Fruit fly (Drosophila melanogaster) whole organism, embryonic: Measurements from ENCODE around the gene Tlk.
A peak's percentile ranks its signal among the peaks of the same experiment; 100 is the strongest.

Experiments used
- Atf3 ChIP-seq: fragments of 200-800 bp; sonication (Bioruptor generic); optimal IDR thresholded peaks from 3 replicates; lab custom pipeline; 2016; ENCODE audit warnings: missing biosample characterization, missing genetic modification characterization
- CG10267 ChIP-seq: fragments of 200-800 bp; sonication (Bioruptor generic); optimal IDR thresholded peaks from 2 replicates; lab custom pipeline; 2018; ENCODE audit warnings: missing biosample characterization, mild to moderate bottlenecking, missing genetic modification characterization, moderate library complexity
- CG11085 ChIP-seq: fragments of 200-800 bp; sonication (Bioruptor generic); IDR thresholded peaks from 2 replicates; pipeline ENCODE4 v1.3.6; 2022; ENCODE audit warnings: missing biosample characterization, missing genetic modification characterization
- CG12071 ChIP-seq: fragments of 200-800 bp; sonication (Bioruptor generic); optimal IDR thresholded peaks from 3 replicates; lab custom pipeline; 2018; ENCODE audit warnings: missing biosample characterization, mild to moderate bottlenecking, missing genetic modification characterization
- CG12236 ChIP-seq: fragments of 200-800 bp; sonication (Bioruptor generic); optimal IDR thresholded peaks from 2 replicates; lab custom pipeline; 2016; ENCODE audit warnings: missing biosample characterization, missing genetic modification characterization
- CG12659 ChIP-seq: fragments of 200-800 bp; sonication (Bioruptor generic); optimal IDR thresholded peaks from 3 replicates; lab custom pipeline; 2017; ENCODE audit warnings: mild to moderate bottlenecking, missing biosample characterization, missing genetic modification reagents, missing genetic modification characterization
- CG1603 ChIP-seq: fragments of 200-800 bp; sonication (Bioruptor generic); optimal IDR thresholded peaks from 2 replicates; lab custom pipeline; 2019; ENCODE audit warnings: missing biosample characterization, mild to moderate bottlenecking, missing genetic modification characterization, moderate library complexity
- CG16815 ChIP-seq: fragments of 200-800 bp; sonication (Bioruptor generic); optimal IDR thresholded peaks from 3 replicates; lab custom pipeline; 2017; ENCODE audit warnings: missing biosample characterization, mild to moderate bottlenecking, missing genetic modification characterization
- CG18262 ChIP-seq: fragments of 200-800 bp; optimal IDR thresholded peaks from 3 replicates; lab custom pipeline; 2019; ENCODE audit warnings: missing biosample characterization, mild to moderate bottlenecking, missing genetic modification characterization, moderate library complexity
- CG2199 ChIP-seq: fragments of 200-800 bp; sonication (Bioruptor generic); IDR thresholded peaks from 3 replicates; pipeline ENCODE4 v1.3.6; 2022; ENCODE audit warnings: missing biosample characterization, missing genetic modification characterization
- CG2889 ChIP-seq: fragments of 200-800 bp; sonication (Bioruptor generic); IDR thresholded peaks from 3 replicates; pipeline ENCODE4 v1.3.6; 2022; ENCODE audit warnings: missing biosample characterization, missing genetic modification characterization
- CG31224 ChIP-seq: fragments of 200-800 bp; sonication (Bioruptor generic); IDR thresholded peaks from 2 replicates; pipeline ENCODE4 v1.3.6; 2022; ENCODE audit warnings: missing biosample characterization, missing genetic modification characterization
- CG4360 ChIP-seq: fragments of 200-800 bp; sonication (Bioruptor generic); IDR thresholded peaks from 2 replicates; pipeline ENCODE4 v1.3.6; 2022; ENCODE audit warnings: missing biosample characterization, missing genetic modification characterization
- CG4820 ChIP-seq: fragments of 200-800 bp; sonication (Bioruptor generic); optimal IDR thresholded peaks from 3 replicates; lab custom pipeline; 2016; ENCODE audit warnings: missing biosample characterization, missing genetic modification characterization
- CG5180 ChIP-seq: fragments of 200-800 bp; sonication (Bioruptor generic); optimal IDR thresholded peaks from 3 replicates; lab custom pipeline; 2017; ENCODE audit warnings: missing biosample characterization, missing genetic modification characterization, mild to moderate bottlenecking, moderate library complexity, missing genetic modification reagents
- CG7839 ChIP-seq: fragments of 200-800 bp; sonication (Bioruptor generic); optimal IDR thresholded peaks from 3 replicates; lab custom pipeline; 2018; ENCODE audit warnings: missing biosample characterization, mild to moderate bottlenecking, missing genetic modification characterization, moderate library complexity
- CG8944 ChIP-seq: fragments of 200-800 bp; sonication (Bioruptor generic); optimal IDR thresholded peaks from 3 replicates; lab custom pipeline; 2016; ENCODE audit warnings: missing biosample characterization, missing genetic modification characterization
- CG9437 ChIP-seq: fragments of 200-800 bp; sonication (Bioruptor generic); optimal IDR thresholded peaks from 2 replicates; lab custom pipeline; 2018; ENCODE audit warnings: missing biosample characterization, mild to moderate bottlenecking, missing genetic modification characterization
- CG9609 ChIP-seq: fragments of 200-800 bp; sonication (Bioruptor generic); optimal IDR thresholded peaks from 3 replicates; lab custom pipeline; 2016; ENCODE audit warnings: missing biosample characterization, missing genetic modification characterization
- Dip2 ChIP-seq: fragments of 200-800 bp; sonication (Bioruptor generic); IDR thresholded peaks from 2 replicates; pipeline ENCODE4 v1.3.6; 2022; ENCODE audit warnings: missing biosample characterization, missing genetic modification characterization
- Hmr ChIP-seq: fragments of 200-800 bp; sonication (Bioruptor generic); optimal IDR thresholded peaks from 3 replicates; lab custom pipeline; 2017; ENCODE audit warnings: mild to moderate bottlenecking, missing biosample characterization, missing genetic modification reagents, missing genetic modification characterization
- Max ChIP-seq: fragments of 200-800 bp; sonication (Bioruptor generic); optimal IDR thresholded peaks from 2 replicates; lab custom pipeline; 2016; ENCODE audit warnings: missing biosample characterization, mild to moderate bottlenecking, missing genetic modification characterization
- Neu2 ChIP-seq: fragments of 200-800 bp; sonication (Bioruptor generic); optimal IDR thresholded peaks from 3 replicates; lab custom pipeline; 2016; ENCODE audit warnings: missing biosample characterization, missing genetic modification characterization, borderline replicate concordance
- Optix ChIP-seq: fragments of 200-800 bp; sonication (Bioruptor generic); IDR thresholded peaks from 3 replicates; pipeline ENCODE4 v1.3.6; 2022; ENCODE audit warnings: missing biosample characterization, missing genetic modification characterization
- Ptx1 ChIP-seq: fragments of 200-800 bp; sonication (Bioruptor generic); IDR thresholded peaks from 2 replicates; pipeline ENCODE4 v1.3.6; 2022; ENCODE audit warnings: missing biosample characterization, missing genetic modification characterization
- Ravus ChIP-seq: fragments of 200-800 bp; sonication (Bioruptor generic); IDR thresholded peaks from 2 replicates; pipeline ENCODE4 v1.3.6; 2022; ENCODE audit warnings: missing biosample characterization, missing genetic modification characterization
- Side ChIP-seq: fragments of 200-800 bp; sonication (Bioruptor generic); optimal IDR thresholded peaks from 2 replicates; lab custom pipeline; 2016; ENCODE audit warnings: missing biosample characterization, missing genetic modification characterization
- Taf1 ChIP-seq: fragments of 200-800 bp; sonication (Bioruptor generic); IDR thresholded peaks from 2 replicates; pipeline ENCODE4 v1.3.6; 2022; ENCODE audit warnings: missing biosample characterization, missing genetic modification characterization
- al ChIP-seq: fragments of 200-800 bp; sonication (Bioruptor generic); IDR thresholded peaks from 2 replicates; pipeline ENCODE4 v1.3.6; 2022; ENCODE audit warnings: missing biosample characterization, missing genetic modification characterization
- ara ChIP-seq: fragments of 200-800 bp; sonication (Bioruptor generic); IDR thresholded peaks from 2 replicates; pipeline ENCODE4 v1.3.6; 2022; ENCODE audit warnings: missing biosample characterization, missing genetic modification characterization
- chinmo ChIP-seq: fragments of 200-800 bp; sonication (Bioruptor generic); IDR thresholded peaks from 4 replicates; pipeline ENCODE4 v1.3.6; 2022; ENCODE audit warnings: missing biosample characterization, missing genetic modification characterization; ENCODE audit not compliant: partially characterized antibody
- crp ChIP-seq, 2 experiments: fragments of 200-800 bp; sonication (Bioruptor generic); optimal IDR thresholded peaks; 2 replicates in 1 of 2; 3 replicates in 1 of 2; lab custom pipeline; 2017; ENCODE audit warnings: missing biosample characterization in 2 of 2, missing genetic modification characterization in 2 of 2, mild to moderate bottlenecking in 1 of 2, moderate library complexity in 1 of 2
- danr ChIP-seq: fragments of 200-800 bp; sonication (Bioruptor generic); IDR thresholded peaks from 2 replicates; pipeline ENCODE4 v1.3.6; 2022; ENCODE audit warnings: missing biosample characterization, missing genetic modification characterization
- gfzf ChIP-seq: fragments of 200-800 bp; sonication (Bioruptor generic); optimal IDR thresholded peaks from 2 replicates; lab custom pipeline; 2016; ENCODE audit warnings: missing biosample characterization, mild to moderate bottlenecking, missing genetic modification characterization, moderate library complexity
- gsb-n ChIP-seq: fragments of 200-800 bp; sonication (Bioruptor generic); optimal IDR thresholded peaks from 3 replicates; lab custom pipeline; 2018; ENCODE audit warnings: missing biosample characterization, mild to moderate bottlenecking, missing genetic modification characterization
- h ChIP-seq: fragments of >200 bp; optimal IDR thresholded peaks from 2 replicates; lab custom pipeline; 2017
- her ChIP-seq: fragments of 200-800 bp; sonication (Bioruptor generic); optimal IDR thresholded peaks from 2 replicates; lab custom pipeline; 2016; ENCODE audit warnings: missing biosample characterization, missing genetic modification characterization
- inv ChIP-seq: fragments of 200-800 bp; sonication (Bioruptor generic); IDR thresholded peaks from 2 replicates; pipeline ENCODE4 v1.3.6; 2022; ENCODE audit warnings: missing biosample characterization, missing genetic modification characterization; ENCODE audit not compliant: partially characterized antibody
- kni ChIP-seq: fragments of 200-800 bp; sonication (Bioruptor generic); optimal IDR thresholded peaks from 3 replicates; lab custom pipeline; 2017; ENCODE audit warnings: mild to moderate bottlenecking, missing biosample characterization, missing genetic modification reagents, missing genetic modification characterization
- lola ChIP-seq, 3 experiments: fragments of >200 bp in 2 of 3; fragments of 200-800 bp in 1 of 3; sonication (Bioruptor generic) in 1 of 3; optimal IDR thresholded peaks; 2 replicates each; lab custom pipeline; 2017 to 2019; ENCODE audit warnings: missing biosample characterization in 3 of 3, missing genetic modification characterization in 3 of 3, mild to moderate bottlenecking in 1 of 3, moderate library complexity in 1 of 3
- mirr ChIP-seq: fragments of 200-800 bp; sonication (Bioruptor generic); optimal IDR thresholded peaks from 3 replicates; lab custom pipeline; 2018; ENCODE audit warnings: missing biosample characterization, mild to moderate bottlenecking, missing genetic modification characterization
- mld ChIP-seq: fragments of 200-800 bp; sonication (Bioruptor generic); IDR thresholded peaks from 3 replicates; pipeline ENCODE4 v1.3.6; 2022; ENCODE audit warnings: missing biosample characterization, missing genetic modification characterization; ENCODE audit not compliant: partially characterized antibody
- nmo ChIP-seq: fragments of 200-800 bp; sonication (Bioruptor generic); optimal IDR thresholded peaks from 2 replicates; lab custom pipeline; 2018; ENCODE audit warnings: missing biosample characterization, mild to moderate bottlenecking, missing genetic modification characterization, moderate library complexity
- pan ChIP-seq, 4 experiments: fragments of >200 bp in 3 of 4; fragments of 200-800 bp in 1 of 4; sonication (Bioruptor generic) in 1 of 4; optimal IDR thresholded peaks in 3 of 4; IDR thresholded peaks in 1 of 4; 2 replicates each; pipeline versions ENCODE4 v1.3.6 to Lab custom; 2017 to 2022; ENCODE audit warnings: missing biosample characterization in 2 of 4, missing genetic modification characterization in 2 of 4, mixed read lengths in 1 of 4
- pb ChIP-seq: fragments of 200-800 bp; sonication (Bioruptor generic); optimal IDR thresholded peaks from 3 replicates; lab custom pipeline; 2016; ENCODE audit warnings: missing biosample characterization, missing genetic modification characterization
- scrt ChIP-seq: fragments of 200-800 bp; sonication (Bioruptor generic); optimal IDR thresholded peaks from 2 replicates; lab custom pipeline; 2018; ENCODE audit warnings: missing biosample characterization, mild to moderate bottlenecking, missing genetic modification characterization, moderate library complexity
- sens ChIP-seq: fragments of 200-800 bp; sonication (Bioruptor generic); peaks from one replicate; lab custom pipeline; 2016; ENCODE audit warnings: missing biosample characterization, missing genetic modification characterization
- seq ChIP-seq: fragments of 200-800 bp; sonication (Bioruptor generic); IDR thresholded peaks from 2 replicates; pipeline ENCODE4 v1.3.6; 2022; ENCODE audit warnings: missing biosample characterization, missing genetic modification characterization
- slp2 ChIP-seq: fragments of 200-800 bp; sonication (Bioruptor generic); optimal IDR thresholded peaks from 2 replicates; lab custom pipeline; 2016; ENCODE audit warnings: missing biosample characterization, missing genetic modification characterization
- zen2 ChIP-seq: fragments of 200-800 bp; sonication (Bioruptor generic); IDR thresholded peaks from 3 replicates; pipeline ENCODE4 v1.3.6; 2022; ENCODE audit warnings: missing biosample characterization, missing genetic modification characterization; ENCODE audit not compliant: partially characterized antibody

Tlk gene

DNA sequence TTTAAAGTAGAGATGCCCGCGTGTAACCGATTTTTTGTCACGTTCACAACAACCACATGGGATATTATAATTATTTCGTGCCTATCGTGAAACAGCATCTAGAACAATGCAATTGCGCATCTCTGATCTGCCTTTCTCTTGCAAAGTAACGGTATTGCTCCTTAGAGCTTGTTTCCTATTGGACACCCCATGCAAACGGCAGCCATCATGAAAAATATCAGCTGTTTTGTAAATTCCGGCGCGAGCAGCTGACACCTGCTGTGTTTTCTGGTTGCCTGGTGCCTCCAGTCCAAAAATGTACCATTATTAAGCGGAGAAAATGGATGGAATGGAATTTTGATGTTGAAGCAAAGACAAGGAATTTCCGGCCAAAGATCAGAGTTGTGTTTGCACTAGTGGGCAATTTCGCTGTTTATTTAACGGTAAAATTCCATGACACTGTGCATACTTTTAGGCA lies 15.6 kb upstream of the Tlk start (continued):
- TF ChIP-seq Hmr (GFP tag; lab: Kevin White, UChicago) (no peak), Ravus (GFP tag; lab: Robert Waterston, UW) (no peak), CG4820 (no peak), CG31224 (peak; percentile 71), CG18262 (no peak), mld (GFP tag; lab: Robert Waterston, UW) (no peak; the same call in 2 of the 3 replicates), pan (optimal IDR thresholded peaks at IDR 0.05; lab: Kevin White, UChicago) (no peak), pan (GFP tag; optimal IDR thresholded peaks at IDR 0.05 in 1 of 2, IDR thresholded peaks at IDR 0.05 in 1 of 2) (no peak), Neu2 (GFP tag; lab: Kevin White, UChicago) (no peak), crp (GFP tag; optimal IDR thresholded peaks at IDR 0.05; lab: Kevin White, UChicago) (peak in 1 of 2 experiments; percentile 73), CG5180 (GFP tag; lab: Kevin White, UChicago) (peak; percentile 22), Dip2 (GFP tag; lab: Robert Waterston, UW) (no peak), kni (peak; percentile 84), sens (GFP tag; lab: Kevin White, UChicago) (peak; percentile 74), CG16815 (GFP tag; lab: Kevin White, UChicago) (no peak), her (GFP tag; lab: Kevin White, UChicago) (no peak), CG2889 (GFP tag; lab: Robert Waterston, UW) (no peak), gsb-n (tag; lab: Kevin White, UChicago) (peak; percentile 48), CG12071 (GFP tag; lab: Kevin White, UChicago) (no peak), Optix (GFP tag; lab: Robert Waterston, UW) (no peak), nmo (no peak), Atf3 (GFP tag; lab: Kevin White, UChicago) (no peak), slp2 (no peak), scrt (GFP tag; lab: Kevin White, UChicago) (no peak), mirr (GFP tag; lab: Kevin White, UChicago) (no peak), CG12659 (GFP tag; lab: Kevin White, UChicago) (peak; percentile 12), Taf1 (GFP tag; lab: Robert Waterston, UW) (no peak), CG11085 (GFP tag; lab: Robert Waterston, UW) (no peak), CG2199 (GFP tag; lab: Robert Waterston, UW) (no peak), zen2 (no peak; the same call in 2 of the 3 replicates), Max (GFP tag; lab: Kevin White, UChicago) (no peak), h (lab: Kevin White, UChicago) (no peak), Side (GFP tag; lab: Kevin White, UChicago) (no peak), CG9609 (no peak), CG10267 (no peak), gfzf (GFP tag; lab: Kevin White, UChicago) (no peak), chinmo (GFP tag; lab: Robert Waterston, UW) (no peak; the same call in 3 of the 4 replicates), pb (GFP tag; lab: Kevin White, UChicago) (no peak), inv (no peak; the same call in 1 of the 2 replicates), seq (GFP tag; lab: Robert Waterston, UW) (no peak), CG4360 (GFP tag; lab: Robert Waterston, UW) (peak; percentile 96), al (GFP tag; lab: Robert Waterston, UW) (no peak), CG7839 (tag; lab: Kevin White, UChicago) (no peak), ara (GFP tag; lab: Robert Waterston, UW) (no peak), lola (GFP tag; optimal IDR thresholded peaks at IDR 0.05; lab: Kevin White, UChicago) (peak in 1 of 3 experiments; percentile 9), CG8944 (GFP tag; lab: Kevin White, UChicago) (no peak), CG9437 (GFP tag; lab: Kevin White, UChicago) (peak; percentile 16), CG1603 (tag; lab: Kevin White, UChicago) (no peak), Ptx1 (GFP tag; lab: Robert Waterston, UW) (no peak), danr (no peak), CG12236 (GFP tag; lab: Kevin White, UChicago) (peak; percentile 8)
